Fruit fly (Drosophila melanogaster) whole organism, embryonic: ENCODE measurements around the gene CG15040.

ENCODE experiments used
- Ada2b ChIP-seq: fragments of 200-800 bp; sonication (Bioruptor generic); IDR thresholded peaks from 2 replicates; pipeline ENCODE4 v1.3.6; 2022; ENCODE audit warnings: missing biosample characterization, missing genetic modification characterization
- Bdp1 ChIP-seq: fragments of 200-800 bp; sonication (Bioruptor generic); optimal IDR thresholded peaks from 3 replicates; lab custom pipeline; 2016; ENCODE audit warnings: missing biosample characterization, missing genetic modification characterization
- CG10209 ChIP-seq: fragments of 200-800 bp; sonication (Bioruptor generic); optimal IDR thresholded peaks from 3 replicates; lab custom pipeline; 2017; ENCODE audit warnings: missing biosample characterization, mild to moderate bottlenecking, missing genetic modification characterization, missing genetic modification reagents
- CG11695 ChIP-seq: fragments of 200-800 bp; sonication (Bioruptor generic); IDR thresholded peaks from 3 replicates; pipeline ENCODE4 v1.3.6; 2022; ENCODE audit warnings: missing biosample characterization, missing genetic modification characterization
- CG12104 ChIP-seq: fragments of 200-800 bp; sonication (Bioruptor generic); optimal IDR thresholded peaks from 3 replicates; lab custom pipeline; 2016; ENCODE audit warnings: missing biosample characterization, missing genetic modification characterization
- CG13296 ChIP-seq: fragments of 200-800 bp; sonication (Bioruptor generic); optimal IDR thresholded peaks from 3 replicates; lab custom pipeline; 2018; ENCODE audit warnings: missing biosample characterization, mild to moderate bottlenecking, missing genetic modification characterization
- CG14050 ChIP-seq: fragments of 200-800 bp; sonication (Bioruptor generic); IDR thresholded peaks from 3 replicates; pipeline ENCODE4 v1.3.6; 2022; ENCODE audit warnings: missing biosample characterization, missing genetic modification characterization
- CG17361 ChIP-seq: fragments of 200-800 bp; sonication (Bioruptor generic); IDR thresholded peaks from 3 replicates; pipeline ENCODE4 v1.3.6; 2022; ENCODE audit warnings: missing biosample characterization, missing genetic modification characterization
- CG17829 ChIP-seq: fragments of 200-800 bp; optimal IDR thresholded peaks from 2 replicates; lab custom pipeline; 2019; ENCODE audit warnings: missing biosample characterization, mild to moderate bottlenecking, missing genetic modification characterization, moderate library complexity
- CG17912 ChIP-seq: fragments of 200-800 bp; sonication (Bioruptor generic); optimal IDR thresholded peaks from 2 replicates; lab custom pipeline; 2018; ENCODE audit warnings: missing biosample characterization, mild to moderate bottlenecking, missing genetic modification characterization
- CG18262 ChIP-seq: fragments of 200-800 bp; optimal IDR thresholded peaks from 3 replicates; lab custom pipeline; 2019; ENCODE audit warnings: missing biosample characterization, mild to moderate bottlenecking, missing genetic modification characterization, moderate library complexity
- CG2202 ChIP-seq: fragments of 200-800 bp; sonication (Bioruptor generic); optimal IDR thresholded peaks from 2 replicates; lab custom pipeline; 2018; ENCODE audit warnings: missing biosample characterization, mild to moderate bottlenecking, missing genetic modification characterization
- CG2875 ChIP-seq: fragments of 200-800 bp; sonication (Bioruptor generic); optimal IDR thresholded peaks from 2 replicates; lab custom pipeline; 2017; ENCODE audit warnings: missing biosample characterization, mild to moderate bottlenecking, missing genetic modification characterization, missing genetic modification reagents
- CG2889 ChIP-seq: fragments of 200-800 bp; sonication (Bioruptor generic); IDR thresholded peaks from 3 replicates; pipeline ENCODE4 v1.3.6; 2022; ENCODE audit warnings: missing biosample characterization, missing genetic modification characterization
- CG31365 ChIP-seq: fragments of 200-800 bp; sonication (Bioruptor generic); optimal IDR thresholded peaks from 2 replicates; lab custom pipeline; 2018; ENCODE audit warnings: missing biosample characterization, mild to moderate bottlenecking, missing genetic modification characterization
- CG32767 ChIP-seq: fragments of 200-800 bp; sonication (Bioruptor generic); IDR thresholded peaks from 2 replicates; pipeline ENCODE4 v1.3.6; 2022; ENCODE audit warnings: missing biosample characterization, missing genetic modification characterization
- CG32772 ChIP-seq: fragments of 200-800 bp; sonication (Bioruptor generic); IDR thresholded peaks from 2 replicates; pipeline ENCODE4 v1.3.6; 2022; ENCODE audit warnings: missing biosample characterization, missing genetic modification characterization
- CG3407 ChIP-seq: fragments of 200-800 bp; sonication (Bioruptor generic); optimal IDR thresholded peaks from 2 replicates; lab custom pipeline; 2018; ENCODE audit warnings: missing biosample characterization, mild to moderate bottlenecking, missing genetic modification characterization
- CG34376 ChIP-seq: fragments of 200-800 bp; sonication (Bioruptor generic); optimal IDR thresholded peaks from 2 replicates; lab custom pipeline; 2018; ENCODE audit warnings: missing biosample characterization, mild to moderate bottlenecking, missing genetic modification characterization
- CG34422 ChIP-seq: fragments of 200-800 bp; sonication (Bioruptor generic); IDR thresholded peaks from 3 replicates; pipeline ENCODE4 v1.3.6; 2022; ENCODE audit warnings: missing biosample characterization, missing genetic modification characterization
- CG3995 ChIP-seq: fragments of 200-800 bp; sonication (Bioruptor generic); optimal IDR thresholded peaks from 3 replicates; lab custom pipeline; 2016; ENCODE audit warnings: missing biosample characterization, missing genetic modification characterization
- CG4424 ChIP-seq: fragments of 200-800 bp; sonication (Bioruptor generic); optimal IDR thresholded peaks from 3 replicates; lab custom pipeline; 2016; ENCODE audit warnings: missing biosample characterization, missing genetic modification characterization
- CG6689 ChIP-seq: fragments of 200-800 bp; sonication (Bioruptor generic); IDR thresholded peaks from 2 replicates; pipeline ENCODE4 v1.3.6; 2022; ENCODE audit warnings: missing biosample characterization, missing genetic modification characterization
- CG8281 ChIP-seq: fragments of 200-800 bp; sonication (Bioruptor generic); optimal IDR thresholded peaks from 2 replicates; lab custom pipeline; 2018; ENCODE audit warnings: missing biosample characterization, mild to moderate bottlenecking, missing genetic modification characterization, moderate library complexity
- CG8359 ChIP-seq: fragments of 200-800 bp; sonication (Bioruptor generic); optimal IDR thresholded peaks from 2 replicates; lab custom pipeline; 2017; ENCODE audit warnings: missing biosample characterization, mild to moderate bottlenecking, missing genetic modification characterization, borderline replicate concordance
- CG8944 ChIP-seq: fragments of 200-800 bp; sonication (Bioruptor generic); optimal IDR thresholded peaks from 3 replicates; lab custom pipeline; 2016; ENCODE audit warnings: missing biosample characterization, missing genetic modification characterization
- CG9215 ChIP-seq: fragments of 200-800 bp; sonication (Bioruptor generic); IDR thresholded peaks from 2 replicates; pipeline ENCODE4 v1.3.6; 2022; ENCODE audit warnings: missing biosample characterization, missing genetic modification characterization
- D ChIP-seq, 2 experiments: fragments of 200-800 bp in 1 of 2; fragments of >200 bp in 1 of 2; sonication (Bioruptor generic) in 1 of 2; optimal IDR thresholded peaks; 2 replicates in 1 of 2; 3 replicates in 1 of 2; lab custom pipeline; 2017; ENCODE audit warnings: mild to moderate bottlenecking in 1 of 2, missing biosample characterization in 1 of 2, missing genetic modification characterization in 1 of 2, missing genetic modification reagents in 1 of 2
- Dp ChIP-seq: fragments of 200-800 bp; sonication (Bioruptor generic); optimal IDR thresholded peaks from 2 replicates; lab custom pipeline; 2018; ENCODE audit warnings: missing biosample characterization, mild to moderate bottlenecking, missing genetic modification characterization, moderate library complexity
- E2f2 ChIP-seq: fragments of 200-800 bp; sonication (Bioruptor generic); IDR thresholded peaks from 2 replicates; pipeline ENCODE4 v1.3.6; 2022; ENCODE audit warnings: missing biosample characterization, missing genetic modification characterization
- HLH4C ChIP-seq: fragments of 200-800 bp; sonication (Bioruptor generic); IDR thresholded peaks from 3 replicates; pipeline ENCODE4 v1.3.6; 2022; ENCODE audit warnings: missing biosample characterization, missing genetic modification characterization; ENCODE audit not compliant: partially characterized antibody
- NC2β ChIP-seq: fragments of 200-800 bp; sonication (Bioruptor generic); optimal IDR thresholded peaks from 2 replicates; lab custom pipeline; 2016; ENCODE audit warnings: missing biosample characterization, missing genetic modification characterization
- NFAT ChIP-seq: fragments of 200-800 bp; sonication (Bioruptor generic); IDR thresholded peaks from 2 replicates; pipeline ENCODE4 v1.3.6; 2022; ENCODE audit warnings: missing biosample characterization, missing genetic modification characterization
- Ptx1 ChIP-seq: fragments of 200-800 bp; sonication (Bioruptor generic); IDR thresholded peaks from 2 replicates; pipeline ENCODE4 v1.3.6; 2022; ENCODE audit warnings: missing biosample characterization, missing genetic modification characterization
- Side ChIP-seq: fragments of 200-800 bp; sonication (Bioruptor generic); optimal IDR thresholded peaks from 2 replicates; lab custom pipeline; 2016; ENCODE audit warnings: missing biosample characterization, missing genetic modification characterization
- ac ChIP-seq: fragments of 200-800 bp; sonication (Bioruptor generic); optimal IDR thresholded peaks from 3 replicates; lab custom pipeline; 2017; ENCODE audit warnings: missing biosample characterization, mild to moderate bottlenecking, missing genetic modification characterization
- al ChIP-seq: fragments of 200-800 bp; sonication (Bioruptor generic); IDR thresholded peaks from 2 replicates; pipeline ENCODE4 v1.3.6; 2022; ENCODE audit warnings: missing biosample characterization, missing genetic modification characterization
- aop ChIP-seq: fragments of 200-800 bp; sonication (Bioruptor generic); IDR thresholded peaks from 2 replicates; pipeline ENCODE4 v1.3.6; 2022; ENCODE audit warnings: missing biosample characterization, missing genetic modification characterization
- br ChIP-seq: fragments of >200 bp; optimal IDR thresholded peaks from 2 replicates; lab custom pipeline; 2017
- chinmo ChIP-seq: fragments of 200-800 bp; sonication (Bioruptor generic); IDR thresholded peaks from 4 replicates; pipeline ENCODE4 v1.3.6; 2022; ENCODE audit warnings: missing biosample characterization, missing genetic modification characterization; ENCODE audit not compliant: partially characterized antibody
- crp ChIP-seq, 2 experiments: fragments of 200-800 bp; sonication (Bioruptor generic); optimal IDR thresholded peaks; 2 replicates in 1 of 2; 3 replicates in 1 of 2; lab custom pipeline; 2017; ENCODE audit warnings: missing biosample characterization in 2 of 2, missing genetic modification characterization in 2 of 2, mild to moderate bottlenecking in 1 of 2, moderate library complexity in 1 of 2
- da ChIP-seq: fragments of 200-800 bp; sonication (Bioruptor generic); optimal IDR thresholded peaks from 2 replicates; lab custom pipeline; 2016; ENCODE audit warnings: missing biosample characterization, missing genetic modification characterization
- emc ChIP-seq: fragments of 200-800 bp; sonication (Bioruptor generic); optimal IDR thresholded peaks from 2 replicates; lab custom pipeline; 2016; ENCODE audit warnings: missing biosample characterization, missing genetic modification characterization
- gt ChIP-seq: fragments of 200-800 bp; sonication (Bioruptor generic); IDR thresholded peaks from 2 replicates; pipeline ENCODE4 v1.3.6; 2022; ENCODE audit warnings: missing biosample characterization, missing genetic modification characterization
- oc ChIP-seq: fragments of 200-800 bp; sonication (Bioruptor generic); optimal IDR thresholded peaks from 2 replicates; lab custom pipeline; 2018; ENCODE audit warnings: missing biosample characterization, mild to moderate bottlenecking, missing genetic modification characterization, moderate library complexity
- pho ChIP-seq: fragments of 200-800 bp; sonication (Bioruptor generic); optimal IDR thresholded peaks from 2 replicates; lab custom pipeline; 2016; ENCODE audit warnings: missing biosample characterization, missing genetic modification characterization
- pum ChIP-seq: fragments of 200-800 bp; sonication (Bioruptor generic); optimal IDR thresholded peaks from 2 replicates; lab custom pipeline; 2016; ENCODE audit warnings: missing biosample characterization, missing genetic modification characterization
- sens ChIP-seq: fragments of 200-800 bp; sonication (Bioruptor generic); peaks from one replicate; lab custom pipeline; 2016; ENCODE audit warnings: missing biosample characterization, missing genetic modification characterization
- toy ChIP-seq: fragments of 200-800 bp; sonication (Bioruptor generic); IDR thresholded peaks from 2 replicates; pipeline ENCODE4 v1.3.6; 2022; ENCODE audit warnings: missing biosample characterization, missing genetic modification characterization
- wor ChIP-seq: fragments of 200-800 bp; sonication (Bioruptor generic); IDR thresholded peaks from 2 replicates; pipeline ENCODE4 v1.3.6; 2022; ENCODE audit warnings: missing biosample characterization, missing genetic modification characterization
- zfh2 ChIP-seq: fragments of 200-800 bp; sonication (Bioruptor generic); optimal IDR thresholded peaks from 2 replicates; lab custom pipeline; 2016; ENCODE audit warnings: missing biosample characterization, missing genetic modification characterization

Gene CG15040

dm6 chrX:18565630-18566319 lies 51.6 kb downstream of the CG15040 start (continued):
- no peak for TF ChIP-seq CG3995
- TF ChIP-seq CG10209 (GFP tag; lab: Kevin White, UChicago): peak; percentile 10
- TF ChIP-seq CG3407: no peak
- no peak for TF ChIP-seq CG2875 (GFP tag; lab: Kevin White, UChicago)
- TF ChIP-seq CG32772 (GFP tag; lab: Robert Waterston, UW): no peak; the same call in 1 of the 2 replicates
- no peak for TF ChIP-seq gt (GFP tag; lab: Robert Waterston, UW)
- TF ChIP-seq CG11695 (GFP tag; lab: Robert Waterston, UW): 0 out of 3 replicates have a peak, but pooled peaks have one; percentile 40
- no peak for TF ChIP-seq br (lab: Kevin White, UChicago)
- no peak for TF ChIP-seq HLH4C (GFP tag; lab: Robert Waterston, UW)
- no peak for TF ChIP-seq pum (GFP tag; lab: Kevin White, UChicago)
- TF ChIP-seq da (GFP tag; lab: Kevin White, UChicago): no peak
- TF ChIP-seq NC2β (GFP tag; lab: Kevin White, UChicago): no peak
- TF ChIP-seq toy (GFP tag; lab: Robert Waterston, UW): no peak
- TF ChIP-seq CG2202: no peak
- TF ChIP-seq CG2889 (GFP tag; lab: Robert Waterston, UW): no peak
- peak; percentile 88 for TF ChIP-seq Bdp1 (GFP tag; lab: Kevin White, UChicago)
- no peak for TF ChIP-seq CG31365 (tag; lab: Kevin White, UChicago)
- no peak for TF ChIP-seq CG18262
- peak; percentile 22; the same call in 1 of the 2 replicates for TF ChIP-seq E2f2 (GFP tag; lab: Robert Waterston, UW)
- 0 out of 3 replicates have a peak, but pooled peaks have one; percentile 22 for TF ChIP-seq CG34422 (GFP tag; lab: Robert Waterston, UW)
- no peak for TF ChIP-seq Side (GFP tag; lab: Kevin White, UChicago)
- TF ChIP-seq NFAT (GFP tag; lab: Robert Waterston, UW): no peak
- TF ChIP-seq CG17829 (tag; lab: Kevin White, UChicago): no peak
- TF ChIP-seq CG17912 (GFP tag; lab: Kevin White, UChicago): no peak
- TF ChIP-seq Ptx1 (GFP tag; lab: Robert Waterston, UW): peak; percentile 45; the same call in 1 of the 2 replicates
- no peak for TF ChIP-seq D (optimal IDR thresholded peaks at IDR 0.05; lab: Kevin White, UChicago)
- TF ChIP-seq D (GFP tag; optimal IDR thresholded peaks at IDR 0.05; lab: Kevin White, UChicago): no peak
- no peak for TF ChIP-seq pho (GFP tag; lab: Kevin White, UChicago)
- peak; percentile 41; the same call in 1 of the 2 replicates for TF ChIP-seq Ada2b (GFP tag; lab: Robert Waterston, UW)
- TF ChIP-seq emc (GFP tag; lab: Kevin White, UChicago): no peak
- no peak for TF ChIP-seq CG34376 (GFP tag; lab: Kevin White, UChicago)
- TF ChIP-seq CG8359 (GFP tag; lab: Kevin White, UChicago): no peak
- TF ChIP-seq al: no peak
- TF ChIP-seq crp (GFP tag; optimal IDR thresholded peaks at IDR 0.05; lab: Kevin White, UChicago): peak in 1 of 2 experiments; percentile 72
- TF ChIP-seq ac: no peak
- no peak for TF ChIP-seq chinmo (GFP tag; lab: Robert Waterston, UW)
- TF ChIP-seq CG32767 (GFP tag; lab: Robert Waterston, UW): no peak
- TF ChIP-seq CG8281 (tag; lab: Kevin White, UChicago): no peak
- TF ChIP-seq Dp (GFP tag; lab: Kevin White, UChicago): no peak
- TF ChIP-seq sens (GFP tag; lab: Kevin White, UChicago): no peak
- TF ChIP-seq zfh2 (GFP tag; lab: Kevin White, UChicago): no peak
- TF ChIP-seq wor: no peak
- no peak for TF ChIP-seq oc (tag; lab: Kevin White, UChicago)
- no peak for TF ChIP-seq CG9215 (GFP tag; lab: Robert Waterston, UW)
- TF ChIP-seq CG4424 (GFP tag; lab: Kevin White, UChicago): no peak
- TF ChIP-seq CG17361: peak; percentile 24; the same call in 1 of the 3 replicates
- TF ChIP-seq aop (GFP tag; lab: Robert Waterston, UW): no peak
- TF ChIP-seq CG14050 (GFP tag; lab: Robert Waterston, UW): no peak
- no peak for TF ChIP-seq CG12104
- no peak for TF ChIP-seq CG13296 (GFP tag; lab: Kevin White, UChicago)
- TF ChIP-seq CG8944 (GFP tag; lab: Kevin White, UChicago): no peak
- peak; percentile 59 for TF ChIP-seq CG6689
